Worm (Caenorhabditis elegans) whole organism, mixed stage, embryonic: Measurements from ENCODE around the gene T04G9.6.

Experiments used
- M03D4.4 ChIP-seq: sonication (generic microtip); optimal IDR thresholded peaks from 2 replicates; lab custom pipeline; 2017; ENCODE audit warnings: mild to moderate bottlenecking, missing genetic modification characterization, missing compliant biosample characterization
- bed-3 ChIP-seq: fragments of 200-800 bp; sonication (Bioruptor generic); optimal IDR thresholded peaks from 3 replicates; lab custom pipeline; 2018; ENCODE audit warnings: mild to moderate bottlenecking, missing genetic modification characterization, moderate library complexity, missing compliant biosample characterization
- blmp-1 ChIP-seq: fragments of 150-350 bp; optimal IDR thresholded peaks from 2 replicates; lab custom pipeline; 2014; ENCODE audit warnings: missing biosample characterization, missing genetic modification characterization
- ceh-39 ChIP-seq: fragments of 150-350 bp; optimal IDR thresholded peaks from 2 replicates; lab custom pipeline; 2014; ENCODE audit warnings: missing biosample characterization, missing genetic modification characterization
- ceh-43 ChIP-seq: fragments of 200-800 bp; sonication (Bioruptor generic); optimal IDR thresholded peaks from 2 replicates; lab custom pipeline; 2018; ENCODE audit warnings: mild to moderate bottlenecking, missing genetic modification characterization, moderate library complexity, missing compliant biosample characterization
- ceh-83 ChIP-seq: fragments of 200-800 bp; sonication (Bioruptor generic); optimal IDR thresholded peaks from 2 replicates; lab custom pipeline; 2018; ENCODE audit warnings: mild to moderate bottlenecking, missing genetic modification characterization, missing compliant biosample characterization
- ces-1 ChIP-seq: fragments of 150-350 bp; optimal IDR thresholded peaks from 2 replicates; lab custom pipeline; 2014; ENCODE audit warnings: missing biosample characterization, missing genetic modification reagents, missing genetic modification characterization
- cnd-1 ChIP-seq: fragments of 200-800 bp; sonication (Bioruptor generic); optimal IDR thresholded peaks from 2 replicates; lab custom pipeline; 2018; ENCODE audit warnings: mild to moderate bottlenecking, missing genetic modification characterization, missing compliant biosample characterization
- drap-1 ChIP-seq: fragments of 200-800 bp; sonication (Bioruptor generic); optimal IDR thresholded peaks from 3 replicates; lab custom pipeline; 2018; ENCODE audit warnings: mild to moderate bottlenecking, missing genetic modification characterization, missing compliant biosample characterization
- elt-3 ChIP-seq: fragments of 150-350 bp; optimal IDR thresholded peaks from 2 replicates; lab custom pipeline; 2014; ENCODE audit warnings: missing biosample characterization, missing genetic modification characterization
- flh-1 ChIP-seq: fragments of 200-800 bp; sonication (Bioruptor generic); optimal IDR thresholded peaks from 2 replicates; lab custom pipeline; 2018; ENCODE audit warnings: mild to moderate bottlenecking, missing genetic modification characterization, moderate library complexity, missing compliant biosample characterization
- ham-2 ChIP-seq: fragments of 200-800 bp; sonication (Bioruptor generic); optimal IDR thresholded peaks from 2 replicates; lab custom pipeline; 2018; ENCODE audit warnings: mild to moderate bottlenecking, missing genetic modification characterization, missing compliant biosample characterization
- hlh-1 ChIP-seq: fragments of 150-350 bp; optimal IDR thresholded peaks from 2 replicates; lab custom pipeline; 2014; ENCODE audit warnings: missing biosample characterization, missing genetic modification reagents, missing genetic modification characterization
- lin-13 ChIP-seq: fragments of 150-350 bp; optimal IDR thresholded peaks from 2 replicates; lab custom pipeline; 2014; ENCODE audit warnings: missing biosample characterization, missing genetic modification characterization
- lin-32 ChIP-seq: fragments of 200-800 bp; sonication (Bioruptor generic); optimal IDR thresholded peaks from 2 replicates; lab custom pipeline; 2018; ENCODE audit warnings: mild to moderate bottlenecking, missing genetic modification characterization, missing compliant biosample characterization
- mab-5 ChIP-seq: fragments of 150-350 bp; optimal IDR thresholded peaks from 2 replicates; lab custom pipeline; 2014; ENCODE audit warnings: missing biosample characterization, missing genetic modification characterization
- nhr-12 ChIP-seq: fragments of 150-350 bp; optimal IDR thresholded peaks from 2 replicates; lab custom pipeline; 2014; ENCODE audit warnings: missing biosample characterization, missing genetic modification characterization
- nhr-237 ChIP-seq: fragments of 150-350 bp; optimal IDR thresholded peaks from 2 replicates; lab custom pipeline; 2014; ENCODE audit warnings: missing biosample characterization, missing genetic modification characterization
- nhr-76 ChIP-seq: sonication (generic microtip); optimal IDR thresholded peaks from 2 replicates; lab custom pipeline; 2017; ENCODE audit warnings: missing biosample characterization, missing genetic modification characterization
- pha-4 ChIP-seq: fragments of 150-350 bp; optimal IDR thresholded peaks from 2 replicates; lab custom pipeline; 2018; ENCODE audit warnings: missing biosample characterization, missing genetic modification reagents, missing genetic modification characterization
- snpc-4 ChIP-seq: fragments of 150-350 bp; optimal IDR thresholded peaks from 2 replicates; lab custom pipeline; 2014; ENCODE audit warnings: missing biosample characterization, missing genetic modification characterization
- sptf-1 ChIP-seq: sonication (generic microtip); optimal IDR thresholded peaks from 2 replicates; lab custom pipeline; 2017; ENCODE audit warnings: mild to moderate bottlenecking, missing genetic modification characterization, moderate library complexity, missing compliant biosample characterization
- tbx-8 ChIP-seq: fragments of 200-800 bp; sonication (Bioruptor generic); optimal IDR thresholded peaks from 2 replicates; lab custom pipeline; 2018; ENCODE audit warnings: mild to moderate bottlenecking, missing genetic modification characterization, moderate library complexity, missing compliant biosample characterization
- unc-120 ChIP-seq: sonication (generic microtip); optimal IDR thresholded peaks from 2 replicates; lab custom pipeline; 2017; ENCODE audit warnings: missing genetic modification characterization, missing compliant biosample characterization; ENCODE audit not compliant: poor library complexity, severe bottlenecking
- unc-39 ChIP-seq: fragments of 150-350 bp; optimal IDR thresholded peaks from 2 replicates; lab custom pipeline; 2014; ENCODE audit warnings: missing biosample characterization, missing genetic modification characterization
- zip-8 ChIP-seq: fragments of 150-350 bp; optimal IDR thresholded peaks from 2 replicates; lab custom pipeline; 2014; ENCODE audit warnings: missing biosample characterization, missing genetic modification characterization

The T04G9.6 gene

DNA sequence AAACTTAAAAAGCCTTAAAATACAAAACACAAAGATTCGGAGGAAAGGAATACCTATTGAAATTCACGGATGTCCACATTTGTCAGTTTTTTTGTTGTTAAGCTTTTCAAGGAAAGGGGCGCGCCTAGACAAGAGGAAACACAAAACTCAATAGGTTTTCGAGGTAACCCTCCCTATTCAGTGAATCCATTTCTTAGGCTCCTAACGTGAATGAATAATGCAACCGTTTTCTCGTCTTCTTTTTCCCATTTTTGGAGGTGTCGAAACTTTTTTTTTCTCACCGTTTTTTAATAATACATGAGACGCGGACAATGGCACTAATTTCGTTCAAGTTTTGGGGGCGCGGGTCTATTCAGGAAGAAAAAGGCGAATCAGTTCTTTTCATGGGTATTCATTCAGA is 47.8 kb downstream of the T04G9.6 start:
- no peak for TF ChIP-seq elt-3 (tag; lab: Kevin White, UChicago)
- TF ChIP-seq hlh-1 (tag; lab: Kevin White, UChicago): no peak
- no peak for TF ChIP-seq nhr-237 (tag; lab: Kevin White, UChicago)
- no peak for TF ChIP-seq nhr-76 (tag; lab: Kevin White, UChicago)
- TF ChIP-seq snpc-4 (tag; lab: Kevin White, UChicago): no peak
- no peak for TF ChIP-seq ceh-39 (tag; lab: Kevin White, UChicago)
- TF ChIP-seq tbx-8 (GFP tag; lab: Kevin White, UChicago): no peak
- no peak for TF ChIP-seq lin-13 (tag; lab: Kevin White, UChicago)
- TF ChIP-seq ces-1 (GFP tag; lab: Kevin White, UChicago): no peak
- TF ChIP-seq cnd-1: no peak
- TF ChIP-seq flh-1 (GFP tag; lab: Kevin White, UChicago): no peak
- TF ChIP-seq pha-4 (tag; lab: Kevin White, UChicago): no peak
- no peak for TF ChIP-seq drap-1 (GFP tag; lab: Kevin White, UChicago)
- no peak for TF ChIP-seq unc-120
- no peak for TF ChIP-seq unc-39 (tag; lab: Kevin White, UChicago)
- no peak for TF ChIP-seq zip-8 (tag; lab: Kevin White, UChicago)

DNA sequence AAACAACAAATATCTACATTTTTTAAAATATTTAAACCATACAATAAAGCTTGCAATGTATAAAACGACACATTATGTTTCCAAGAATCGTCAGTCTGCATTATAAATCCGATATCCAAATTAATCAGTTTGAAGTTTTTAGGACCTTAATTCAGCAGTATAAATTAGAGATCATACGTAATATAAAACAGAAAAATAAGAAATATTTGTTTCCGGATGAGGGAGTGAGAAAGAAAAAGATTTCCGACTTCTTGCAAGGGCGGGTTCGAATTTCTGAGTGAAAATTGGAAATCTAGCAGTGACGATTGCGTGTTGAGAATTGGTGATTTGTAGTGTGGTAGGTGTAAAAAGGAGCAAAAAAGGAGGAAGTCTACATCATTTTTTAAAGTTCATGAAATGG is 49.2 kb downstream of the T04G9.6 start, which contains the start of gene npr-19:
npr-19 (minus strand) TSS at position 101 of the 400 bp plus-strand sequence.
- TF ChIP-seq blmp-1 (tag; lab: Kevin White, UChicago) (no peak), bed-3 (GFP tag; lab: Kevin White, UChicago) (no peak), nhr-12 (no peak), mab-5 (tag; lab: Kevin White, UChicago) (no peak), nhr-76 (tag; lab: Kevin White, UChicago) (no peak), tbx-8 (GFP tag; lab: Kevin White, UChicago) (no peak), pha-4 (tag; lab: Kevin White, UChicago) (no peak), M03D4.4 (tag; lab: Kevin White, UChicago) (no peak), cnd-1 (no peak), ceh-43 (GFP tag; lab: Kevin White, UChicago) (no peak), unc-39 (tag; lab: Kevin White, UChicago) (no peak), ham-2 (GFP tag; lab: Kevin White, UChicago) (no peak), lin-13 (tag; lab: Kevin White, UChicago) (no peak), hlh-1 (tag; lab: Kevin White, UChicago) (no peak), lin-32 (GFP tag; lab: Kevin White, UChicago) (no peak), sptf-1 (tag; lab: Kevin White, UChicago) (no peak), ceh-83 (GFP tag; lab: Kevin White, UChicago) (no peak)
